Fruit fly (Drosophila melanogaster) whole organism, embryonic: ENCODE data around the gene CG9886.
A peak's percentile ranks its signal among the peaks of the same experiment; 100 is the strongest.

Source experiments
- Abd-B ChIP-seq: fragments of 200-800 bp; sonication (Bioruptor generic); optimal IDR thresholded peaks from 2 replicates; lab custom pipeline; 2018; ENCODE audit warnings: missing biosample characterization, mild to moderate bottlenecking, missing genetic modification characterization, moderate library complexity
- Awh ChIP-seq: fragments of 200-800 bp; sonication (Bioruptor generic); IDR thresholded peaks from 2 replicates; pipeline ENCODE4, ENCODE4 v1.3.6; 2022; ENCODE audit warnings: missing biosample characterization, missing genetic modification characterization
- CG10267 ChIP-seq: fragments of 200-800 bp; sonication (Bioruptor generic); optimal IDR thresholded peaks from 2 replicates; lab custom pipeline; 2018; ENCODE audit warnings: missing biosample characterization, mild to moderate bottlenecking, missing genetic modification characterization, moderate library complexity
- CG10979 ChIP-seq: fragments of 200-800 bp; sonication (Bioruptor generic); optimal IDR thresholded peaks from 2 replicates; lab custom pipeline; 2018; ENCODE audit warnings: missing biosample characterization, mild to moderate bottlenecking, missing genetic modification characterization, moderate library complexity
- CG11723 ChIP-seq: fragments of 200-800 bp; sonication (Bioruptor generic); optimal IDR thresholded peaks from 2 replicates; lab custom pipeline; 2017; ENCODE audit warnings: missing biosample characterization, mild to moderate bottlenecking, missing genetic modification characterization
- CG12769 ChIP-seq: fragments of 200-800 bp; sonication (Bioruptor generic); optimal IDR thresholded peaks from 2 replicates; lab custom pipeline; 2019; ENCODE audit warnings: missing biosample characterization, mild to moderate bottlenecking, missing genetic modification characterization, moderate library complexity
- CG14965 ChIP-seq: fragments of 200-800 bp; sonication (Bioruptor generic); optimal IDR thresholded peaks from 2 replicates; lab custom pipeline; 2016; ENCODE audit warnings: missing biosample characterization, missing genetic modification characterization, borderline replicate concordance
- CG17359 ChIP-seq: fragments of 200-800 bp; sonication (Bioruptor generic); optimal IDR thresholded peaks from 3 replicates; lab custom pipeline; 2018; ENCODE audit warnings: missing biosample characterization, mild to moderate bottlenecking, missing genetic modification characterization, moderate library complexity
- CG30020 ChIP-seq: fragments of 200-800 bp; optimal IDR thresholded peaks from 2 replicates; lab custom pipeline; 2019; ENCODE audit warnings: missing biosample characterization, mild to moderate bottlenecking, missing genetic modification characterization, moderate library complexity
- CG3065 ChIP-seq: fragments of 200-800 bp; sonication (Bioruptor generic); optimal IDR thresholded peaks from 2 replicates; lab custom pipeline; 2016; ENCODE audit warnings: missing biosample characterization, missing genetic modification characterization
- CG32532 ChIP-seq: fragments of 200-800 bp; sonication (Bioruptor generic); IDR thresholded peaks from 2 replicates; pipeline ENCODE4 v1.3.6; 2022; ENCODE audit warnings: missing biosample characterization, missing genetic modification characterization
- CG7357 ChIP-seq: fragments of 200-800 bp; sonication (Bioruptor generic); IDR thresholded peaks from 3 replicates; pipeline ENCODE4 v1.3.6; 2022; ENCODE audit warnings: missing biosample characterization, missing genetic modification characterization
- CG7556 ChIP-seq: fragments of 200-800 bp; sonication (Bioruptor generic); optimal IDR thresholded peaks from 2 replicates; lab custom pipeline; 2017; ENCODE audit warnings: missing biosample characterization, mild to moderate bottlenecking, missing genetic modification characterization
- CG7839 ChIP-seq: fragments of 200-800 bp; sonication (Bioruptor generic); optimal IDR thresholded peaks from 3 replicates; lab custom pipeline; 2018; ENCODE audit warnings: missing biosample characterization, mild to moderate bottlenecking, missing genetic modification characterization, moderate library complexity
- CG8765 ChIP-seq: fragments of 200-800 bp; sonication (Bioruptor generic); IDR thresholded peaks from 2 replicates; pipeline ENCODE4 v1.3.6; 2022; ENCODE audit warnings: missing biosample characterization, missing genetic modification characterization
- CTCF ChIP-seq: fragments of 200-800 bp; sonication (Bioruptor generic); optimal IDR thresholded peaks from 2 replicates; lab custom pipeline; 2017; ENCODE audit warnings: missing biosample characterization, mild to moderate bottlenecking, missing genetic modification characterization, moderate library complexity
- Chrac-16 ChIP-seq: fragments of 200-800 bp; sonication (Bioruptor generic); optimal IDR thresholded peaks from 3 replicates; lab custom pipeline; 2016; ENCODE audit warnings: missing biosample characterization, missing genetic modification characterization
- Dad ChIP-seq: fragments of 200-800 bp; sonication (Bioruptor generic); optimal IDR thresholded peaks from 3 replicates; lab custom pipeline; 2016; ENCODE audit warnings: missing biosample characterization, missing genetic modification characterization
- Dip2 ChIP-seq: fragments of 200-800 bp; sonication (Bioruptor generic); IDR thresholded peaks from 2 replicates; pipeline ENCODE4 v1.3.6; 2022; ENCODE audit warnings: missing biosample characterization, missing genetic modification characterization
- Dp ChIP-seq: fragments of 200-800 bp; sonication (Bioruptor generic); optimal IDR thresholded peaks from 2 replicates; lab custom pipeline; 2018; ENCODE audit warnings: missing biosample characterization, mild to moderate bottlenecking, missing genetic modification characterization, moderate library complexity
- ERR ChIP-seq: fragments of 200-800 bp; sonication (Bioruptor generic); optimal IDR thresholded peaks from 2 replicates; lab custom pipeline; 2016; ENCODE audit warnings: missing biosample characterization, missing genetic modification characterization
- Fer3 ChIP-seq: fragments of 200-800 bp; sonication (Bioruptor generic); optimal IDR thresholded peaks from 2 replicates; lab custom pipeline; 2018; ENCODE audit warnings: missing biosample characterization, mild to moderate bottlenecking, missing genetic modification characterization, moderate library complexity
- HHEX ChIP-seq: fragments of 200-800 bp; sonication (Bioruptor generic); optimal IDR thresholded peaks from 3 replicates; lab custom pipeline; 2017; ENCODE audit warnings: missing biosample characterization, mild to moderate bottlenecking, missing genetic modification characterization, missing genetic modification reagents
- HLH3B ChIP-seq: fragments of 200-800 bp; sonication (Bioruptor generic); IDR thresholded peaks from 2 replicates; pipeline ENCODE4 v1.3.6; 2022; ENCODE audit warnings: missing biosample characterization, missing genetic modification characterization
- Hmr ChIP-seq: fragments of 200-800 bp; sonication (Bioruptor generic); optimal IDR thresholded peaks from 3 replicates; lab custom pipeline; 2017; ENCODE audit warnings: mild to moderate bottlenecking, missing biosample characterization, missing genetic modification reagents, missing genetic modification characterization
- Lim3 ChIP-seq: fragments of 200-800 bp; sonication (Bioruptor generic); IDR thresholded peaks from 2 replicates; pipeline ENCODE4 v1.3.6; 2022; ENCODE audit warnings: missing biosample characterization, missing genetic modification characterization
- NC2α ChIP-seq: fragments of 200-800 bp; sonication (Bioruptor generic); optimal IDR thresholded peaks from 2 replicates; lab custom pipeline; 2016; ENCODE audit warnings: missing biosample characterization, missing genetic modification characterization
- NC2β ChIP-seq: fragments of 200-800 bp; sonication (Bioruptor generic); optimal IDR thresholded peaks from 2 replicates; lab custom pipeline; 2016; ENCODE audit warnings: missing biosample characterization, missing genetic modification characterization
- Nf-YA ChIP-seq: fragments of 200-800 bp; sonication (Bioruptor generic); IDR thresholded peaks from 2 replicates; pipeline ENCODE4 v1.3.6; 2022; ENCODE audit warnings: missing biosample characterization, missing genetic modification characterization
- Ravus ChIP-seq: fragments of 200-800 bp; sonication (Bioruptor generic); IDR thresholded peaks from 2 replicates; pipeline ENCODE4 v1.3.6; 2022; ENCODE audit warnings: missing biosample characterization, missing genetic modification characterization
- Ssrp ChIP-seq: fragments of 200-800 bp; sonication (Bioruptor generic); optimal IDR thresholded peaks from 2 replicates; lab custom pipeline; 2018; ENCODE audit warnings: missing biosample characterization, mild to moderate bottlenecking, missing genetic modification characterization, moderate library complexity
- TFAM ChIP-seq: fragments of 200-800 bp; sonication (Bioruptor generic); optimal IDR thresholded peaks from 2 replicates; lab custom pipeline; 2017; ENCODE audit warnings: missing biosample characterization, missing genetic modification characterization, inconsistent platforms
- Tbp ChIP-seq: fragments of >200 bp; optimal IDR thresholded peaks from 2 replicates; lab custom pipeline; 2018; ENCODE audit warnings: missing biosample characterization, missing genetic modification characterization
- Xbp1 ChIP-seq: fragments of 200-800 bp; sonication (Bioruptor generic); optimal IDR thresholded peaks from 3 replicates; lab custom pipeline; 2016; ENCODE audit warnings: missing biosample characterization, mild to moderate bottlenecking, missing genetic modification characterization
- Xrp1 ChIP-seq: fragments of 200-800 bp; sonication (Bioruptor generic); IDR thresholded peaks from 2 replicates; pipeline ENCODE4 v1.3.6; 2022; ENCODE audit warnings: missing biosample characterization, missing genetic modification characterization
- abd-A ChIP-seq: fragments of 200-800 bp; sonication (Bioruptor generic); optimal IDR thresholded peaks from 3 replicates; lab custom pipeline; 2019; ENCODE audit warnings: missing biosample characterization, mild to moderate bottlenecking, missing genetic modification characterization, moderate library complexity
- ase ChIP-seq: fragments of 200-800 bp; sonication (Bioruptor generic); IDR thresholded peaks from 3 replicates; pipeline ENCODE4 v1.3.6; 2022; ENCODE audit warnings: missing biosample characterization, missing genetic modification characterization
- br ChIP-seq: fragments of >200 bp; optimal IDR thresholded peaks from 2 replicates; lab custom pipeline; 2017
- caup ChIP-seq: fragments of 200-800 bp; sonication (Bioruptor generic); optimal IDR thresholded peaks from 3 replicates; lab custom pipeline; 2017; ENCODE audit warnings: missing biosample characterization, mild to moderate bottlenecking, missing genetic modification characterization, moderate library complexity; ENCODE audit not compliant: severe bottlenecking
- gsb ChIP-seq: fragments of 200-800 bp; sonication (Bioruptor generic); IDR thresholded peaks from 2 replicates; pipeline ENCODE4 v1.3.6; 2022; ENCODE audit warnings: missing biosample characterization, missing genetic modification characterization
- hb ChIP-seq: fragments of 200-800 bp; sonication (Bioruptor generic); IDR thresholded peaks from 3 replicates; pipeline ENCODE4 v1.3.6; 2022; ENCODE audit warnings: missing biosample characterization, missing genetic modification characterization; ENCODE audit not compliant: partially characterized antibody
- her ChIP-seq: fragments of 200-800 bp; sonication (Bioruptor generic); optimal IDR thresholded peaks from 2 replicates; lab custom pipeline; 2016; ENCODE audit warnings: missing biosample characterization, missing genetic modification characterization
- lbe ChIP-seq: fragments of 200-800 bp; sonication (Bioruptor generic); optimal IDR thresholded peaks from 2 replicates; lab custom pipeline; 2016; ENCODE audit warnings: missing biosample characterization, mild to moderate bottlenecking, missing genetic modification characterization
- org-1 ChIP-seq: fragments of 200-800 bp; sonication (Bioruptor generic); optimal IDR thresholded peaks from 2 replicates; lab custom pipeline; 2017; ENCODE audit warnings: missing biosample characterization, missing genetic modification characterization
- pan ChIP-seq, 4 experiments: fragments of >200 bp in 3 of 4; fragments of 200-800 bp in 1 of 4; sonication (Bioruptor generic) in 1 of 4; optimal IDR thresholded peaks in 3 of 4; IDR thresholded peaks in 1 of 4; 2 replicates each; pipeline versions ENCODE4 v1.3.6 to Lab custom; 2017 to 2022; ENCODE audit warnings: missing biosample characterization in 2 of 4, missing genetic modification characterization in 2 of 4, mixed read lengths in 1 of 4
- phol ChIP-seq: fragments of 200-800 bp; sonication (Bioruptor generic); optimal IDR thresholded peaks from 3 replicates; lab custom pipeline; 2018; ENCODE audit warnings: missing biosample characterization, mild to moderate bottlenecking, missing genetic modification characterization, moderate library complexity
- sens ChIP-seq: fragments of 200-800 bp; sonication (Bioruptor generic); peaks from one replicate; lab custom pipeline; 2016; ENCODE audit warnings: missing biosample characterization, missing genetic modification characterization
- sr ChIP-seq: fragments of 200-800 bp; sonication (Bioruptor generic); IDR thresholded peaks from 3 replicates; pipeline ENCODE4 v1.3.6; 2022; ENCODE audit warnings: missing biosample characterization, missing genetic modification characterization
- sug ChIP-seq: fragments of 200-800 bp; optimal IDR thresholded peaks from 2 replicates; lab custom pipeline; 2019; ENCODE audit warnings: missing biosample characterization, mild to moderate bottlenecking, missing genetic modification characterization, moderate library complexity
- z ChIP-seq: fragments of 200-800 bp; sonication (Bioruptor generic); IDR thresholded peaks from 3 replicates; pipeline ENCODE4 v1.3.6; 2022; ENCODE audit warnings: missing biosample characterization, missing genetic modification characterization

Gene CG9886

dm6 chr2L:2426444-2427188 is 6.0 kb downstream of the CG9886 start (continued):
- TF ChIP-seq lbe (GFP tag; lab: Kevin White, UChicago): no peak
- peak; percentile 42 for TF ChIP-seq CG10979 (tag; lab: Kevin White, UChicago)
- TF ChIP-seq HHEX: peak; percentile 21
- TF ChIP-seq NC2α (GFP tag; lab: Kevin White, UChicago): no peak
- peak; percentile 55 for TF ChIP-seq Ssrp (tag; lab: Kevin White, UChicago)
- TF ChIP-seq Xbp1 (GFP tag; lab: Kevin White, UChicago): peak; percentile 69
- TF ChIP-seq hb (GFP tag; lab: Robert Waterston, UW): no peak
- peak; percentile 53 for TF ChIP-seq CG12769
- peak; percentile 22 for TF ChIP-seq Fer3 (tag; lab: Kevin White, UChicago)
- peak; percentile 72 for TF ChIP-seq HLH3B
- peak; percentile 61 for TF ChIP-seq Abd-B (GFP tag; lab: Kevin White, UChicago)
- TF ChIP-seq z (GFP tag; lab: Robert Waterston, UW): no peak
- TF ChIP-seq Chrac-16 (GFP tag; lab: Kevin White, UChicago): peak; percentile 26
- TF ChIP-seq sug (tag; lab: Kevin White, UChicago): no peak
- TF ChIP-seq CG11723: no peak
- peak; percentile 47 for TF ChIP-seq CG32532 (GFP tag; lab: Robert Waterston, UW)
- TF ChIP-seq pan (optimal IDR thresholded peaks at IDR 0.05; lab: Kevin White, UChicago): no peak
- peak in 1 of 2 experiments; percentile 71 for TF ChIP-seq pan (GFP tag; optimal IDR thresholded peaks at IDR 0.05 in 1 of 2, IDR thresholded peaks at IDR 0.05 in 1 of 2)
- peak; percentile 66 for TF ChIP-seq CG7839 (tag; lab: Kevin White, UChicago)
- no peak for TF ChIP-seq CG7357
- TF ChIP-seq ERR (GFP tag; lab: Kevin White, UChicago): no peak
- TF ChIP-seq Lim3 (GFP tag; lab: Robert Waterston, UW): no peak
- no peak for TF ChIP-seq CG30020 (tag; lab: Kevin White, UChicago)
- TF ChIP-seq Dip2: no peak
- TF ChIP-seq Hmr: peak; percentile 18
- TF ChIP-seq CG10267 (tag; lab: Kevin White, UChicago): peak; percentile 5
- no peak for TF ChIP-seq abd-A
- peak; percentile 69 for TF ChIP-seq phol
- TF ChIP-seq CG17359 (tag; lab: Kevin White, UChicago): peak; percentile 75
- TF ChIP-seq CG14965 (GFP tag; lab: Kevin White, UChicago): no peak
- TF ChIP-seq org-1: peak; percentile 33
- peak; percentile 30 for TF ChIP-seq CG7556 (GFP tag; lab: Kevin White, UChicago)
- TF ChIP-seq Ravus: no peak
- TF ChIP-seq Xrp1 (GFP tag; lab: Robert Waterston, UW): peak; percentile 55; the same call in 1 of the 2 replicates
- no peak for TF ChIP-seq Dp (GFP tag; lab: Kevin White, UChicago)
- TF ChIP-seq NC2β: no peak
- TF ChIP-seq Dad (GFP tag; lab: Kevin White, UChicago): peak; percentile 17
- peak; percentile 33; the same call in 1 of the 3 replicates for TF ChIP-seq sr
- no peak for TF ChIP-seq Tbp (GFP tag; lab: Kevin White, UChicago)
- no peak for TF ChIP-seq gsb (GFP tag; lab: Robert Waterston, UW)
- TF ChIP-seq her: no peak
- no peak for TF ChIP-seq br (lab: Kevin White, UChicago)
- peak; percentile 89 for TF ChIP-seq sens (GFP tag; lab: Kevin White, UChicago)
- TF ChIP-seq Awh (GFP tag; lab: Robert Waterston, UW): peak; percentile 40; the same call in 1 of the 2 replicates
- no peak for TF ChIP-seq CG3065
- peak; percentile 30; the same call in 1 of the 2 replicates for TF ChIP-seq Nf-YA (GFP tag; lab: Robert Waterston, UW)
- TF ChIP-seq CTCF (GFP tag; lab: Kevin White, UChicago): no peak
- no peak for TF ChIP-seq caup
- TF ChIP-seq CG8765 (GFP tag; lab: Robert Waterston, UW): no peak
- TF ChIP-seq TFAM: no peak
- TF ChIP-seq ase: peak; percentile 42; the same call in 1 of the 3 replicates
